Worm (Caenorhabditis elegans) whole organism, early embryonic: Measurements from ENCODE around the gene F55B11.4.

Experiments
- F13C5.2 ChIP-seq: sonication (generic microtip); optimal IDR thresholded peaks from 2 replicates; lab custom pipeline; 2017; ENCODE audit warnings: mild to moderate bottlenecking, missing genetic modification characterization, inconsistent platforms, missing compliant biosample characterization
- ama-1 ChIP-seq: fragments of 150-350 bp; optimal IDR thresholded peaks from 2 replicates; lab custom pipeline; 2014
- ets-7 ChIP-seq: sonication (generic microtip); optimal IDR thresholded peaks from 2 replicates; lab custom pipeline; 2016; ENCODE audit warnings: missing genotype, missing genetic modification characterization, missing compliant biosample characterization
- flt-1 ChIP-seq: fragments of 200-800 bp; sonication (Bioruptor generic); IDR thresholded peaks from 2 replicates; pipeline ENCODE4 v1.3.6; 2022; ENCODE audit warnings: missing genetic modification characterization, missing compliant biosample characterization
- pes-1 ChIP-seq: fragments of 200-800 bp; sonication (Bioruptor generic); IDR thresholded peaks from 2 replicates; pipeline ENCODE4 v1.3.6; 2022; ENCODE audit warnings: missing genetic modification reagents, missing genetic modification characterization, missing compliant biosample characterization

DNA sequence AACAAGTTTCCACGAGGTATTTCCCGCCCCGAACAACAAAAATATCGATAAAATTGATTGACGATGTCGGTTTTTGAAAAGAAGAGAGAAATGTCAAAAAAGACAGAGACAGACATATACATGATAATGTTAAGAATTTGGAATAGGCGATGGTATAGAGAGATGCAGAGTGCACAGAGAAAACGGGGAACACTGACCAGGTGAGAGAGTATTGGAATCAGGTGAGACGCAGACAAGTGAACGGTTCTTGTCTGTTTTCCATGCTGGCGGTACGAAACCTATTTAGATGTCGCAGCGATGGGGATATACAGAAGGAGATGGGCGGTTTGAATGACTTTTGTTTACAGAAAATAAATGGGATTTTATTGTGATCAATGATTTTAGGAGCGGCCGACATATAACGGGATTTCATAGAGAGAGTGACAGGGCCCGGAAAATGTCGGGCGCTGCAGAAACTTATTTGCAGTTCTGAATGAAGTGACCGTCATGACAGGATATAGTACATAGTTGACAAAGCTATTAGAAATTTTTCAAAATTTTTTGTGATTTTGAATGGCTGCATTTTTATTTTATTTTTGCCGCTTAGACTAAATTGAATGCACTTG, 14.6 kb upstream of the F55B11.4 start:
- TF ChIP-seq pes-1 (GFP tag; lab: Robert Waterston, UW) (no peak), flt-1 (GFP tag; lab: Robert Waterston, UW) (no peak), ama-1 (lab: Kevin White, UChicago) (no peak), F13C5.2 (no peak), ets-7 (tag; lab: Kevin White, UChicago) (no peak)
